Fruit fly (Drosophila melanogaster): ENCODE results near the gene CG5386.

- TF ChIP-seq pan (optimal IDR thresholded peaks at IDR 0.05): no peak
- no peak for TF ChIP-seq Dll (optimal IDR thresholded peaks at IDR 0.05)
- TF ChIP-seq psq (optimal IDR thresholded peaks at IDR 0.05): no peak
- TF ChIP-seq CG8478 (optimal IDR thresholded peaks at IDR 0.05): no peak
Observed at dm6 chr3R:22372535-22372934, 30.5 kb upstream of the CG5386 start, which contains the start of gene CG7069.
